Fruit fly (Drosophila melanogaster): Measurements from ENCODE around the gene CG43673.
A peak's percentile ranks its signal among the peaks of the same experiment; 100 is the strongest.

The CG43673 gene

dm6 chrX:15738890-15739550 lies 39.9 kb upstream of the CG43673 start, which contains the start of the genes CG11679 and CG8206 (continued):
- TF ChIP-seq sr (GFP tag; IDR thresholded peaks at IDR 0.05) (no peak), CG14965 (GFP tag; optimal IDR thresholded peaks at IDR 0.05; ENCODE audit: borderline replicate concordance) (no peak), CG10462 (GFP tag; optimal IDR thresholded peaks at IDR 0.05) (no peak), HLH54F (GFP tag; optimal IDR thresholded peaks at IDR 0.05) (peak; percentile 39), BEAF-32 (GFP tag; optimal IDR thresholded peaks at IDR 0.05) (peak; percentile 55), tin (GFP tag; optimal IDR thresholded peaks at IDR 0.05) (peak; percentile 6), CG6689 (GFP tag; IDR thresholded peaks at IDR 0.05) (peak; percentile 55), cato (GFP tag; optimal IDR thresholded peaks at IDR 0.05; ENCODE audit: borderline replicate concordance) (no peak), CG8944 (GFP tag; optimal IDR thresholded peaks at IDR 0.05) (peak; percentile 67), CG17912 (GFP tag; optimal IDR thresholded peaks at IDR 0.05) (peak; percentile 9), kah (GFP tag; optimal IDR thresholded peaks at IDR 0.05) (no peak), CG2202 (tag; optimal IDR thresholded peaks at IDR 0.05) (no peak), CG3065 (GFP tag; optimal IDR thresholded peaks at IDR 0.05) (no peak), NfI (GFP tag; optimal IDR thresholded peaks at IDR 0.05) (peak; percentile 39), peb (GFP tag; IDR thresholded peaks at IDR 0.05) (no peak), Hmr (GFP tag; optimal IDR thresholded peaks at IDR 0.05) (no peak), fd102C (GFP tag; optimal IDR thresholded peaks at IDR 0.05) (no peak), vnd (GFP tag; IDR thresholded peaks at IDR 0.05; ENCODE audit: partially characterized antibody) (0 out of 3 replicates have a peak, but pooled peaks have one; percentile 47), D (optimal IDR thresholded peaks at IDR 0.05) (no peak), D (GFP tag; optimal IDR thresholded peaks at IDR 0.05) (no peak), Dbx (GFP tag; IDR thresholded peaks at IDR 0.05) (no peak), CG18262 (tag; optimal IDR thresholded peaks at IDR 0.05) (peak; percentile 29), Optix (GFP tag; IDR thresholded peaks at IDR 0.05) (no peak), slbo (GFP tag; IDR thresholded peaks at IDR 0.05) (no peak), CG32772 (GFP tag; IDR thresholded peaks at IDR 0.05) (0 out of 2 replicates have a peak, but pooled peaks have one; percentile 30), CG10321 (GFP tag; IDR thresholded peaks at IDR 0.05) (no peak), CG9215 (GFP tag; IDR thresholded peaks at IDR 0.05) (peak; percentile 56), chinmo (GFP tag; IDR thresholded peaks at IDR 0.05; ENCODE audit: partially characterized antibody) (0 out of 4 replicates have a peak, but pooled peaks have one; percentile 44), shn (GFP tag; optimal IDR thresholded peaks at IDR 0.05) (peak; percentile 52), CG4328 (GFP tag; optimal IDR thresholded peaks at IDR 0.05) (no peak), CG14441 (GFP tag; IDR thresholded peaks at IDR 0.05) (peak; percentile 45; the same call in 1 of the 2 replicates), CG7839 (tag; optimal IDR thresholded peaks at IDR 0.05) (peak; percentile 49), NFAT (GFP tag; IDR thresholded peaks at IDR 0.05) (no peak), CG30431 (GFP tag; optimal IDR thresholded peaks at IDR 0.05) (no peak), hb (GFP tag; IDR thresholded peaks at IDR 0.05; ENCODE audit: partially characterized antibody) (no peak), fd64A (GFP tag; optimal IDR thresholded peaks at IDR 0.05) (no peak), E2f1 (GFP tag; IDR thresholded peaks at IDR 0.05) (no peak), CG6272 (GFP tag; IDR thresholded peaks at IDR 0.05) (0 out of 2 replicates have a peak, but pooled peaks have one; percentile 8), Sry-δ (GFP tag; optimal IDR thresholded peaks at IDR 0.05) (peak; percentile 75), row (GFP tag; IDR thresholded peaks at IDR 0.05) (peak; percentile 89), cwo (GFP tag; optimal IDR thresholded peaks at IDR 0.05) (peak; percentile 25), grau (tag; optimal IDR thresholded peaks at IDR 0.05) (peak; percentile 55), Bgb (GFP tag; IDR thresholded peaks at IDR 0.05; ENCODE audit: partially characterized antibody) (peak; percentile 34; the same call in 1 of the 2 replicates), Mes4 (GFP tag; optimal IDR thresholded peaks at IDR 0.05) (no peak), Dll (GFP tag; IDR thresholded peaks at IDR 0.05; ENCODE audit: partially characterized antibody) (peak; percentile 66), chn (GFP tag; optimal IDR thresholded peaks at IDR 0.05) (no peak), dmrt99B (tag; optimal IDR thresholded peaks at IDR 0.05) (peak; percentile 35), tio (GFP tag; optimal IDR thresholded peaks at IDR 0.05) (no peak), Dp (GFP tag; optimal IDR thresholded peaks at IDR 0.05) (peak; percentile 13), CG2712 (tag; optimal IDR thresholded peaks at IDR 0.05) (peak; percentile 42)
